Worm (Caenorhabditis elegans): Measurements from ENCODE around the gene Y46G5A.20.

DNA sequence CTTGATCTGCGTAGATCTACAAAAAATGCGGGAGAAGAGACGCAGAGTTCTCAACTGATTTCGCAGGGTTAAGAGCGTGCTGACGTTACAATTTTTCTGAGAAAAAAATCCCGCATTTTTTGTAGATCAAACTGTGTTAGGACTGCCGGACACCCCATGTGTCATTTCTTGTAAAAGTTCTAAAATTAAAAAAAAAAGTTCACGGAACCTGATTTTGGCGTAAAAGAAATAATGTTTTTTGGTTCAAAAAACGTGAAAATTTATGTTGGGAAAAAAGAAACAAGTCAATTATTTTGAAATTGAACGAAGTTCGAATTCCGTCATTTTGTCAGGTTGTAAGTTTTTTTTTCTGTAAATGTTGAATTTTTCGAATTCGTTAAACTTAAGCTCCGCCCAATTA lies 34.4 kb upstream of the Y46G5A.20 start, which contains the start of gene Y46G5A.34:
- TF ChIP-seq him-1 (tag; optimal IDR thresholded peaks at IDR 0.05) (no peak), W03F9.2 (tag; optimal IDR thresholded peaks at IDR 0.05) (no peak)

Measured in whole organism, L4/young adult.